Fruit fly (Drosophila melanogaster) whole organism, pupa: ENCODE results near the gene CG15461.
"Not testable (repeated sequence)": the region's sequence is repeated elsewhere in the genome, so short reads cannot be mapped to it uniquely, and the experiment has no call there.

ENCODE experiments used
- CG10348 ChIP-seq: fragments of 200-800 bp; sonication (Bioruptor generic); IDR thresholded peaks from 2 replicates; pipeline ENCODE4 v1.3.6; 2022; ENCODE audit warnings: missing biosample characterization, missing genetic modification characterization
- CG12605 ChIP-seq: fragments of 200-800 bp; sonication (Bioruptor generic); IDR thresholded peaks from 2 replicates; pipeline ENCODE4 v1.3.6; 2022; ENCODE audit warnings: missing biosample characterization, missing genetic modification characterization
- CG13204 ChIP-seq: fragments of 200-800 bp; sonication (Bioruptor generic); optimal IDR thresholded peaks from 2 replicates; lab custom pipeline; 2018; ENCODE audit warnings: missing biosample characterization, mild to moderate bottlenecking, missing genetic modification characterization, moderate library complexity
- CG14655 ChIP-seq: fragments of 200-800 bp; sonication (Bioruptor generic); optimal IDR thresholded peaks from 3 replicates; lab custom pipeline; 2017; ENCODE audit warnings: mild to moderate bottlenecking, missing biosample characterization, missing genetic modification reagents, missing genetic modification characterization
- CG15710 ChIP-seq: fragments of 200-800 bp; sonication (Bioruptor generic); optimal IDR thresholded peaks from 2 replicates; lab custom pipeline; 2018; ENCODE audit warnings: missing biosample characterization, mild to moderate bottlenecking, missing genetic modification characterization, moderate library complexity
- CG17806 ChIP-seq: fragments of 200-800 bp; sonication (Bioruptor generic); optimal IDR thresholded peaks from 2 replicates; lab custom pipeline; 2018; ENCODE audit warnings: missing biosample characterization, mild to moderate bottlenecking, missing genetic modification characterization, moderate library complexity
- CG32121 ChIP-seq: fragments of 200-800 bp; sonication (Bioruptor generic); IDR thresholded peaks from 2 replicates; pipeline ENCODE4 v1.3.6; 2022; ENCODE audit warnings: missing biosample characterization, missing genetic modification characterization
- CG34367 ChIP-seq: fragments of 200-800 bp; sonication (Bioruptor generic); optimal IDR thresholded peaks from 2 replicates; lab custom pipeline; 2018; ENCODE audit warnings: missing biosample characterization, mild to moderate bottlenecking, missing genetic modification characterization
- CG4496 ChIP-seq: fragments of 200-800 bp; sonication (Bioruptor generic); IDR thresholded peaks from 3 replicates; pipeline ENCODE4 v1.3.6; 2022; ENCODE audit warnings: missing biosample characterization, missing genetic modification characterization
- CG8159 ChIP-seq: fragments of 200-800 bp; sonication (Bioruptor generic); optimal IDR thresholded peaks from 3 replicates; lab custom pipeline; 2018; ENCODE audit warnings: missing biosample characterization, mild to moderate bottlenecking, missing genetic modification characterization, moderate library complexity
- CG8301 ChIP-seq: fragments of 200-800 bp; sonication (Bioruptor generic); optimal IDR thresholded peaks from 2 replicates; lab custom pipeline; 2018; ENCODE audit warnings: missing biosample characterization, mild to moderate bottlenecking, missing genetic modification characterization
- CG9948 ChIP-seq: fragments of 200-800 bp; sonication (Bioruptor generic); optimal IDR thresholded peaks from 2 replicates; lab custom pipeline; 2018; ENCODE audit warnings: missing biosample characterization, mild to moderate bottlenecking, missing genetic modification characterization, moderate library complexity
- D1 ChIP-seq: fragments of 200-800 bp; sonication (Bioruptor generic); optimal IDR thresholded peaks from 2 replicates; lab custom pipeline; 2018; ENCODE audit warnings: missing biosample characterization, mild to moderate bottlenecking, missing genetic modification characterization, moderate library complexity
- EcR ChIP-seq: fragments of 200-800 bp; sonication (Bioruptor generic); optimal IDR thresholded peaks from 3 replicates; lab custom pipeline; 2019; ENCODE audit warnings: missing biosample characterization, missing genetic modification characterization, mild to moderate bottlenecking, moderate library complexity, missing genetic modification reagents
- Ets98B ChIP-seq: fragments of 200-800 bp; sonication (Bioruptor generic); IDR thresholded peaks from 2 replicates; pipeline ENCODE4 v1.3.6; 2022; ENCODE audit warnings: missing biosample characterization, missing genetic modification characterization
- Pif1A ChIP-seq: fragments of 200-800 bp; sonication (Bioruptor generic); optimal IDR thresholded peaks from 3 replicates; lab custom pipeline; 2016; ENCODE audit warnings: missing biosample characterization, missing genetic modification characterization
- Pif1B ChIP-seq: fragments of 200-800 bp; sonication (Bioruptor generic); optimal IDR thresholded peaks from 3 replicates; lab custom pipeline; 2016; ENCODE audit warnings: missing biosample characterization, missing genetic modification characterization
- Snoo ChIP-seq: fragments of 200-800 bp; sonication (Bioruptor generic); optimal IDR thresholded peaks from 3 replicates; lab custom pipeline; 2017; ENCODE audit warnings: missing biosample characterization, mild to moderate bottlenecking, missing genetic modification characterization, inconsistent platforms
- fd96Ca ChIP-seq: fragments of 200-800 bp; sonication (Bioruptor generic); IDR thresholded peaks from 3 replicates; pipeline ENCODE4 v1.3.6; 2022; ENCODE audit warnings: missing biosample characterization, missing genetic modification characterization
- gl ChIP-seq: fragments of 200-800 bp; sonication (Bioruptor generic); optimal IDR thresholded peaks from 2 replicates; lab custom pipeline; 2018; ENCODE audit warnings: missing biosample characterization, mild to moderate bottlenecking, missing genetic modification characterization
- rn ChIP-seq: fragments of 200-800 bp; sonication (Bioruptor generic); IDR thresholded peaks from 2 replicates; pipeline ENCODE4 v1.3.6; 2022; ENCODE audit warnings: missing biosample characterization, missing genetic modification characterization

The CG15461 gene

dm6 chrX:20485880-20486279, at the start of gene CG15461:
Gene CG15461 (plus strand): TSS chrX:20486180.
- TF ChIP-seq CG9948 (no peak), CG13204 (GFP tag; lab: Kevin White, UChicago) (no peak), Ets98B (GFP tag; lab: Robert Waterston, UW) (no peak), CG32121 (GFP tag; lab: Robert Waterston, UW) (no peak), CG8159 (tag; lab: Kevin White, UChicago) (no peak), CG12605 (GFP tag; lab: Robert Waterston, UW) (no peak), rn (GFP tag; lab: Robert Waterston, UW) (no peak)

DNA sequence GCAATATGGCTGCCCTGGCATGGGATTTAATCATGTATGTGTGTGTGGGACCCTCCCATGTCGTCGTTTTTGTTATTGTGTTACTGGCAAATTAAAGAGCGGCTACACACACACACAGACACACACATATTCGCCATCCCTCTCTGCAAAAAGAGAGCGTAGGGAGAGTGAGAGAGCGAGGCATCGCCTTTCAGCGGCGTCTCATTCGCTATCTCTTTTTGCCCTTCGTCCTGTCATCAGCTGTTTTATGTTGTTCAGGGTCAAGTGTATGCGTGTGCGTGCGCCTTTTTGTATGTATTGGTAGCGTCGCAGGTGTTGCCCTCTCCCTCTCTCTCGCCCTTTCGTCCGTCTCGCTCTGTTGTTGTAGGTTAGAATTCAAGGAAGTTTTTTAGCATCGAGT, 49.1 kb upstream of the CG15461 start:
- TF ChIP-seq EcR (GFP tag; lab: Kevin White, UChicago) (no peak), CG10348 (GFP tag; lab: Robert Waterston, UW) (no peak)

dm6 chrX:20446071-20446470, 39.9 kb upstream of the CG15461 start, which contains the start of gene CG42578:
Gene CG42578 (plus strand): TSS chrX:20446371.
- TF ChIP-seq CG17806, Snoo, CG8301 (tag; lab: Kevin White, UChicago): not testable (repeated sequence)

DNA sequence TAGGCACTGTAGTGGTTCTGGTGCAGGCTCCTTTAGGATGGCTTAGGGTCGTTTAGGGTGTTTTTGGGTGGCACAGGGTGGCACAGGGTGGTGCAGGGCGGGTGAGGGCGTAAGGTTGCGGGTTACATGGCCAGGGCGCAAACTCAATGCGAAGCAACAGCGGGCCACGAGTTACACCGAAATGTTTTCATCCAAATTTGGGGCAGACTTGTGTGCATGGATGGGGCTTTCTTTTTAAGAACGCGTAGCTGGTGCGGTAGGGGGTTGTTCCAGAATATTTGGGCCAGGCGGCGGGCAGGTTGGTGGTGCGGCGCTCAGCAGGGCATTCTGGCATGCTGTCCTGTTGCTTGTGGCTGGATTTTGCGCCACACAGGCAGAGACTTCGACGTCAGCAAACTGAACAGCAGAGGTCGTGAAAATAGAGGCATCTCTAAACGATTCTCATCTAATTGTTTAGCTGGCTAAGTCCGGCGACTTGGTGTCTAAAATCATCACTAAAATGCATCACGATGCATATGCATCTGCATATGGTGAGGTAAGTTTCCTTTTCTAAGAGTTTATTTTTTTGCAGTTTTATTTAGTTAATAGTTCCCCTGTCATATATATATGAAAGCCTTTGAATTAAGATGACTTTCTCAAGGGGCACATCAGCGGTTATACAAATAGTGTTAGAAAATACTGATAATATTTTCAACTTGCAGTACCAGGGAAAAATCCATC, 38.0 kb upstream of the CG15461 start:
- TF ChIP-seq gl (tag; lab: Kevin White, UChicago) (no peak), CG8159 (tag; lab: Kevin White, UChicago) (peak; percentile 31), CG9948 (no peak), CG4496 (GFP tag; lab: Robert Waterston, UW) (no peak), Snoo (tag; lab: Kevin White, UChicago) (no peak), rn (GFP tag; lab: Robert Waterston, UW) (no peak), CG32121 (GFP tag; lab: Robert Waterston, UW) (no peak), CG14655 (peak; percentile 12), Pif1B (GFP tag; lab: Kevin White, UChicago) (no peak)

DNA sequence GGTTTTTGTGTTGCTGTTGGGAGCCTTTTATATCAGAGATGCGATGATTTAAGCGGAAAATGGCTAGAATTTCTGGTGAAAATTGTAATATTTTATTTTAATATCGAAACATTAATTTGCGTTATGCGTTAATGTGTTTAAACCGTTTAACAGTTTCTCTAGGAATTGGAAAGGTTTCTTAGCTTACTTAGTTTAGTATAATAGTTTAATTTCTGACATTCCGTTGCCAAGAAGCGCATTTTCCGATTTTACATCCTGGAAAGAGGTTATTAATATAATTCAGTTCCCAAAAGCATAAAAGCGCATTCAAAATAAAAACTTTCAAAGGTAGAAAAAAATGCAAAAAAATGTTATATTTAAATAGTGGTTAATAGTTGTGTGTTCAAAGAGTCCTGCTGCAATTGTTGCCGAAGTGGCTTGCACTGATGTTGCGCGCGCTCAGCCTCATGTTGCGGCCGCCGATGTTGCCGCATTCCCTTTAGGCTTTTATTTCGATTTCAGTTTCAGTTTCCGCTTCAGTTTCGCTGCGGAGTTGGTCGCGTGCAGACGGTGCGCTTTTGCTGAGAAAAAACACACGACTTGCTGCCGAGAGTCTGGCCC, 37.1 kb upstream of the CG15461 start, which contains the start of gene tbc:
TSS of gene tbc (plus strand) at position 504 of the 600 bp plus-strand sequence.
- TF ChIP-seq Ets98B (GFP tag; lab: Robert Waterston, UW) (no peak), Snoo (tag; lab: Kevin White, UChicago) (no peak), CG4496 (GFP tag; lab: Robert Waterston, UW) (no peak), D1 (no peak), CG8159 (tag; lab: Kevin White, UChicago) (no peak), CG12605 (GFP tag; lab: Robert Waterston, UW) (no peak), CG34367 (tag; lab: Kevin White, UChicago) (no peak), CG32121 (GFP tag; lab: Robert Waterston, UW) (no peak), CG9948 (no peak)

DNA sequence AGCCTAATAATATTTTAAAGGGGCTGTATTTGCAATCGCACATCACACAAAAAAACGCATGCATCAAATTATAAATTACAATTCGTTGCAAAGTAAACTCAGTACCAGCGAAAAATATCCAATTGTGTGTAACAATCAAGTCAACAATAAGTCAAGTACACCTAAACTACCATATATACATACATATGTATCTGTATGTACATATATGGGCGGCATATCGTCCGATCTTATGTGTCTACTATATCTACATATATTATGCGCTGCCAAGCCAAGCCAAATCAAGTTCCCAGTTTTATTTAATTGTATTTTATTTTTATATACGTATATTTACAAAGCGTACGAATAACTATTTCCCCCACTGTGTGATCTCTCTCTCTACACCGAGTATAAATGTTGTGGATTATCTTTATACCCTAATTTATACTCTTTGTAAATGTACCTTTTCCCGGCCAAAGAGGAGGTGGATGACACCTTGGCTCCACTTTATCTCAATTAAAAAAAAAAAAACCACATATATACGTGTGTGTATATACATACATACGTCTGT, 19.5 kb upstream of the CG15461 start:
- TF ChIP-seq CG17806 (tag; lab: Kevin White, UChicago) (no peak), Ets98B (GFP tag; lab: Robert Waterston, UW) (no peak), CG13204 (GFP tag; lab: Kevin White, UChicago) (no peak), CG34367 (tag; lab: Kevin White, UChicago) (no peak), EcR (GFP tag; lab: Kevin White, UChicago) (no peak)

DNA sequence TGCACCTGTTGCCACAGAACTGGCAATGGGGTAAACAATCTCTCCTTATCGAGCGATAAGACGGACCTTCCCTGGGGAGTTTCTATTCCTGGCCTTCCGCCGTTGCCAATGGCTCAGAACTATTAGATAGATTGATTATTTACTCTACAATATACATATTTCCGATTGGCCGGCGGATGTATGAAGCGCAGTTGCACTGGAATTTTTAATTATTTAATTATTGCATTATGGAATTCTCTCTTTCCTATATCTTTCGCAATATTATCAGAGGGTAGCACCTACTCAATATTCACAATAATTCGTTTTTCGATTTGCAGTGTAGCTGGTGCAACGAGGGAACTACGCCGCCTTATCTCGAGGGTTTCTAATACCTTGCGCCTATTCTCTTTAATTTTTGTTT, 18.8 kb upstream of the CG15461 start, which contains the start of gene GstT3:
TSS of gene GstT3 (plus strand) at position 301 of the 400 bp plus-strand sequence.
- TF ChIP-seq fd96Ca (no peak), Snoo (tag; lab: Kevin White, UChicago) (no peak), CG14655 (no peak), CG9948 (no peak), CG10348 (GFP tag; lab: Robert Waterston, UW) (no peak), D1 (no peak)
- TF ChIP-seq, all 21 proteins: peak for 0

DNA sequence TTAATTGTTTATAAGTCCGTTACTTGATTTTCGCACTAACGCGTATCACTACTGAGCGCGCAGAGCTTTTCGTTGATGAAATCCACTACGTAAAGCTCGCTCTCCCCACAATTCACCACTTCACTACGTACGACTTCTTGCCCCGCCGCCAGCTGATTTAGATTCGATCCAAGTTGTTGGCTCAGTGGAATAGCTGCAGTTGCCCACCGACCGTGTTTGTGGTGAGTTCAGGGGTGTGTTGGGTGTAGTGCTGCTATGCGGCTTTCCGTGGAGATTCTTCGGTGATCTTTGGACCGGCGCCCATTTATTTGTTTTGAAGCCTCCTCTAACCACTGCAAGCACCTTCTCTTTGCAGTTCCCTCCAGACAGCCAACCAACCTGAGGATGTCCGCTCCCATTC, 17.8 kb upstream of the CG15461 start:
- peak; percentile 77 for TF ChIP-seq CG12605 (GFP tag; lab: Robert Waterston, UW)
- no peak for TF ChIP-seq CG10348 (GFP tag; lab: Robert Waterston, UW)
- peak; percentile 75 for TF ChIP-seq CG32121 (GFP tag; lab: Robert Waterston, UW)
- no peak for TF ChIP-seq CG14655
- TF ChIP-seq fd96Ca: peak; percentile 58; the same call in 2 of the 3 replicates
- TF ChIP-seq Pif1B (GFP tag; lab: Kevin White, UChicago): peak; percentile 52
- TF ChIP-seq D1: no peak
- TF ChIP-seq CG9948: peak; percentile 12
- TF ChIP-seq Pif1A (GFP tag; lab: Kevin White, UChicago): no peak
- peak; percentile 84 for TF ChIP-seq CG4496 (GFP tag; lab: Robert Waterston, UW)
- no peak for TF ChIP-seq CG13204 (GFP tag; lab: Kevin White, UChicago)
- TF ChIP-seq Snoo (tag; lab: Kevin White, UChicago): no peak
- TF ChIP-seq CG15710: peak; percentile 22
- peak; percentile 10 for TF ChIP-seq CG17806 (tag; lab: Kevin White, UChicago)
- TF ChIP-seq Ets98B (GFP tag; lab: Robert Waterston, UW): peak; percentile 80
- TF ChIP-seq CG34367 (tag; lab: Kevin White, UChicago): peak; percentile 42
- peak; percentile 50 for TF ChIP-seq CG8301 (tag; lab: Kevin White, UChicago)
- TF ChIP-seq rn (GFP tag; lab: Robert Waterston, UW): no peak
- no peak for TF ChIP-seq CG8159 (tag; lab: Kevin White, UChicago)
- TF ChIP-seq EcR (GFP tag; lab: Kevin White, UChicago): peak; percentile 9
- peak; percentile 59 for TF ChIP-seq gl (tag; lab: Kevin White, UChicago)
